Worm (Caenorhabditis elegans): ENCODE measurements around the gene F32G8.2.

ce11 chrV:10580638-10581037 lies 30.8 kb downstream of the F32G8.2 start:
- TF ChIP-seq dao-5 (tag; optimal IDR thresholded peaks at IDR 0.05) (no peak), him-1 (tag; optimal IDR thresholded peaks at IDR 0.05) (no peak), W03F9.2 (tag; optimal IDR thresholded peaks at IDR 0.05) (no peak)

All from whole organism, L4/young adult.